Fruit fly (Drosophila melanogaster) whole organism, embryonic: ENCODE measurements around the gene Rbf.

ENCODE experiments used
- Atf3 ChIP-seq: fragments of 200-800 bp; sonication (Bioruptor generic); optimal IDR thresholded peaks from 3 replicates; lab custom pipeline; 2016; ENCODE audit warnings: missing biosample characterization, missing genetic modification characterization
- Blimp-1 ChIP-seq: fragments of 200-800 bp; sonication (Bioruptor generic); optimal IDR thresholded peaks from 3 replicates; lab custom pipeline; 2018; ENCODE audit warnings: missing biosample characterization, missing genetic modification characterization, mild to moderate bottlenecking, moderate library complexity, missing genetic modification reagents
- BtbVII ChIP-seq: fragments of 200-800 bp; sonication (Bioruptor generic); optimal IDR thresholded peaks from 3 replicates; lab custom pipeline; 2017; ENCODE audit warnings: missing biosample characterization, mild to moderate bottlenecking, missing genetic modification characterization
- CG10565 ChIP-seq: fragments of 200-800 bp; sonication (Bioruptor generic); optimal IDR thresholded peaks from 3 replicates; lab custom pipeline; 2016; ENCODE audit warnings: missing biosample characterization, mild to moderate bottlenecking, missing genetic modification characterization
- CG11723 ChIP-seq: fragments of 200-800 bp; sonication (Bioruptor generic); optimal IDR thresholded peaks from 2 replicates; lab custom pipeline; 2017; ENCODE audit warnings: missing biosample characterization, mild to moderate bottlenecking, missing genetic modification characterization
- CG12219 ChIP-seq: fragments of 200-800 bp; sonication (Bioruptor generic); optimal IDR thresholded peaks from 3 replicates; lab custom pipeline; 2018; ENCODE audit warnings: missing biosample characterization, mild to moderate bottlenecking, missing genetic modification characterization
- CG13123 ChIP-seq: fragments of 200-800 bp; sonication (Bioruptor generic); optimal IDR thresholded peaks from 2 replicates; lab custom pipeline; 2016; ENCODE audit warnings: missing biosample characterization, missing genetic modification characterization
- CG14441 ChIP-seq: fragments of 200-800 bp; sonication (Bioruptor generic); IDR thresholded peaks from 2 replicates; pipeline ENCODE4 v1.3.6; 2022; ENCODE audit warnings: missing biosample characterization, missing genetic modification characterization
- CG16779 ChIP-seq: fragments of 200-800 bp; sonication (Bioruptor generic); IDR thresholded peaks from 2 replicates; pipeline ENCODE4 v1.3.6; 2022; ENCODE audit warnings: missing biosample characterization, missing genetic modification characterization
- CG16813 ChIP-seq: fragments of 200-800 bp; sonication (Bioruptor generic); IDR thresholded peaks from 3 replicates; pipeline ENCODE4 v1.3.6; 2022; ENCODE audit warnings: missing biosample characterization, missing genetic modification characterization; ENCODE audit not compliant: partially characterized antibody
- CG17802 ChIP-seq: fragments of 200-800 bp; sonication (Bioruptor generic); optimal IDR thresholded peaks from 2 replicates; lab custom pipeline; 2018; ENCODE audit warnings: missing biosample characterization, mild to moderate bottlenecking, missing genetic modification characterization, moderate library complexity
- CG18262 ChIP-seq: fragments of 200-800 bp; optimal IDR thresholded peaks from 3 replicates; lab custom pipeline; 2019; ENCODE audit warnings: missing biosample characterization, mild to moderate bottlenecking, missing genetic modification characterization, moderate library complexity
- CG18764 ChIP-seq: fragments of 200-800 bp; sonication (Bioruptor generic); optimal IDR thresholded peaks from 3 replicates; lab custom pipeline; 2016; ENCODE audit warnings: missing biosample characterization, missing genetic modification characterization
- CG2202 ChIP-seq: fragments of 200-800 bp; sonication (Bioruptor generic); optimal IDR thresholded peaks from 2 replicates; lab custom pipeline; 2018; ENCODE audit warnings: missing biosample characterization, mild to moderate bottlenecking, missing genetic modification characterization
- CG3065 ChIP-seq: fragments of 200-800 bp; sonication (Bioruptor generic); optimal IDR thresholded peaks from 2 replicates; lab custom pipeline; 2016; ENCODE audit warnings: missing biosample characterization, missing genetic modification characterization
- CG31441 ChIP-seq: fragments of 200-800 bp; sonication (Bioruptor generic); IDR thresholded peaks from 2 replicates; pipeline ENCODE4 v1.3.6; 2022; ENCODE audit warnings: missing biosample characterization, missing genetic modification characterization
- CG4328 ChIP-seq: fragments of 200-800 bp; sonication (Bioruptor generic); optimal IDR thresholded peaks from 3 replicates; lab custom pipeline; 2017; ENCODE audit warnings: missing biosample characterization, missing genetic modification reagents, missing genetic modification characterization
- CG6854 ChIP-seq: fragments of 200-800 bp; sonication (Bioruptor generic); optimal IDR thresholded peaks from 3 replicates; lab custom pipeline; 2017; ENCODE audit warnings: missing biosample characterization, mild to moderate bottlenecking, missing genetic modification characterization
- CG7372 ChIP-seq: fragments of 200-800 bp; sonication (Bioruptor generic); IDR thresholded peaks from 2 replicates; pipeline ENCODE4 v1.3.6; 2022; ENCODE audit warnings: missing biosample characterization, missing genetic modification characterization
- CG7786 ChIP-seq: fragments of 200-800 bp; sonication (Bioruptor generic); optimal IDR thresholded peaks from 2 replicates; lab custom pipeline; 2016; ENCODE audit warnings: missing biosample characterization, missing genetic modification characterization
- CG7839 ChIP-seq: fragments of 200-800 bp; sonication (Bioruptor generic); optimal IDR thresholded peaks from 3 replicates; lab custom pipeline; 2018; ENCODE audit warnings: missing biosample characterization, mild to moderate bottlenecking, missing genetic modification characterization, moderate library complexity
- CG7928 ChIP-seq: fragments of 200-800 bp; sonication (Bioruptor generic); optimal IDR thresholded peaks from 2 replicates; lab custom pipeline; 2017; ENCODE audit warnings: missing biosample characterization, mild to moderate bottlenecking, missing genetic modification characterization
- Dip3 ChIP-seq: fragments of 200-800 bp; sonication (Bioruptor generic); optimal IDR thresholded peaks from 3 replicates; lab custom pipeline; 2016; ENCODE audit warnings: missing biosample characterization, missing genetic modification characterization
- Dp ChIP-seq: fragments of 200-800 bp; sonication (Bioruptor generic); optimal IDR thresholded peaks from 2 replicates; lab custom pipeline; 2018; ENCODE audit warnings: missing biosample characterization, mild to moderate bottlenecking, missing genetic modification characterization, moderate library complexity
- Drgx ChIP-seq: fragments of 200-800 bp; sonication (Bioruptor generic); IDR thresholded peaks from 2 replicates; pipeline ENCODE4 v1.3.6; 2022; ENCODE audit warnings: missing biosample characterization, missing genetic modification characterization
- E2f1 ChIP-seq: fragments of 200-800 bp; sonication (Bioruptor generic); IDR thresholded peaks from 2 replicates; pipeline ENCODE4 v1.3.6; 2022; ENCODE audit warnings: missing biosample characterization, missing genetic modification characterization
- ERR ChIP-seq: fragments of 200-800 bp; sonication (Bioruptor generic); optimal IDR thresholded peaks from 2 replicates; lab custom pipeline; 2016; ENCODE audit warnings: missing biosample characterization, missing genetic modification characterization
- Ets97D ChIP-seq: fragments of 200-800 bp; sonication (Bioruptor generic); optimal IDR thresholded peaks from 3 replicates; lab custom pipeline; 2016; ENCODE audit warnings: missing biosample characterization, missing genetic modification characterization
- HLH3B ChIP-seq: fragments of 200-800 bp; sonication (Bioruptor generic); IDR thresholded peaks from 2 replicates; pipeline ENCODE4 v1.3.6; 2022; ENCODE audit warnings: missing biosample characterization, missing genetic modification characterization
- NC2α ChIP-seq: fragments of 200-800 bp; sonication (Bioruptor generic); optimal IDR thresholded peaks from 2 replicates; lab custom pipeline; 2016; ENCODE audit warnings: missing biosample characterization, missing genetic modification characterization
- Nf-YB ChIP-seq: fragments of 200-800 bp; sonication (Bioruptor generic); optimal IDR thresholded peaks from 3 replicates; lab custom pipeline; 2019; ENCODE audit warnings: missing biosample characterization, mild to moderate bottlenecking, missing genetic modification characterization, moderate library complexity
- Opbp ChIP-seq: fragments of 200-800 bp; sonication (Bioruptor generic); IDR thresholded peaks from 3 replicates; pipeline ENCODE4 v1.3.6; 2022; ENCODE audit warnings: missing biosample characterization, missing genetic modification characterization; ENCODE audit not compliant: partially characterized antibody
- Rx ChIP-seq: fragments of 200-800 bp; sonication (Bioruptor generic); IDR thresholded peaks from 2 replicates; pipeline ENCODE4 v1.3.6; 2022; ENCODE audit warnings: missing biosample characterization, missing genetic modification characterization
- ase ChIP-seq: fragments of 200-800 bp; sonication (Bioruptor generic); IDR thresholded peaks from 3 replicates; pipeline ENCODE4 v1.3.6; 2022; ENCODE audit warnings: missing biosample characterization, missing genetic modification characterization
- cas ChIP-seq: fragments of 200-800 bp; sonication (Bioruptor generic); IDR thresholded peaks from 2 replicates; pipeline ENCODE4 v1.3.6; 2022; ENCODE audit warnings: missing biosample characterization, missing genetic modification characterization
- chif ChIP-seq, 2 experiments: fragments of 200-800 bp; sonication (Bioruptor generic); optimal IDR thresholded peaks; 3 replicates each; lab custom pipeline; 2016; ENCODE audit warnings: missing biosample characterization in 2 of 2, missing genetic modification characterization in 2 of 2
- crc ChIP-seq: fragments of 200-800 bp; sonication (Bioruptor generic); optimal IDR thresholded peaks from 2 replicates; lab custom pipeline; 2016; ENCODE audit warnings: missing biosample characterization, missing genetic modification characterization
- dan ChIP-seq: fragments of 200-800 bp; sonication (Bioruptor generic); IDR thresholded peaks from 2 replicates; pipeline ENCODE4 v1.3.6; 2022; ENCODE audit warnings: missing biosample characterization, missing genetic modification characterization
- danr ChIP-seq: fragments of 200-800 bp; sonication (Bioruptor generic); IDR thresholded peaks from 2 replicates; pipeline ENCODE4 v1.3.6; 2022; ENCODE audit warnings: missing biosample characterization, missing genetic modification characterization
- gcm ChIP-seq: fragments of 200-800 bp; sonication (Bioruptor generic); optimal IDR thresholded peaks from 2 replicates; lab custom pipeline; 2019; ENCODE audit warnings: missing biosample characterization, mild to moderate bottlenecking, missing genetic modification characterization, moderate library complexity
- grau ChIP-seq: fragments of 200-800 bp; optimal IDR thresholded peaks from 3 replicates; lab custom pipeline; 2019; ENCODE audit warnings: missing biosample characterization, mild to moderate bottlenecking, missing genetic modification characterization, moderate library complexity
- ken ChIP-seq: fragments of 200-800 bp; sonication (Bioruptor generic); IDR thresholded peaks from 3 replicates; pipeline ENCODE4 v1.3.6; 2022; ENCODE audit warnings: missing biosample characterization, missing genetic modification characterization
- luna ChIP-seq: fragments of 200-800 bp; sonication (Bioruptor generic); optimal IDR thresholded peaks from 2 replicates; lab custom pipeline; 2016; ENCODE audit warnings: missing biosample characterization, missing genetic modification characterization
- nerfin-2 ChIP-seq: fragments of 200-800 bp; sonication (Bioruptor generic); IDR thresholded peaks from 2 replicates; pipeline ENCODE4 v1.3.6; 2022; ENCODE audit warnings: missing biosample characterization, missing genetic modification characterization; ENCODE audit not compliant: partially characterized antibody
- otp ChIP-seq: fragments of 200-800 bp; sonication (Bioruptor generic); IDR thresholded peaks from 3 replicates; pipeline ENCODE4, ENCODE4 v1.3.6; 2022; ENCODE audit warnings: missing biosample characterization, missing genetic modification characterization
- pho ChIP-seq: fragments of 200-800 bp; sonication (Bioruptor generic); optimal IDR thresholded peaks from 2 replicates; lab custom pipeline; 2016; ENCODE audit warnings: missing biosample characterization, missing genetic modification characterization
- rib ChIP-seq: fragments of 200-800 bp; sonication (Bioruptor generic); IDR thresholded peaks from 2 replicates; pipeline ENCODE4 v1.3.6; 2022; ENCODE audit warnings: missing biosample characterization, missing genetic modification characterization
- sisA ChIP-seq: fragments of 200-800 bp; sonication (Bioruptor generic); IDR thresholded peaks from 2 replicates; pipeline ENCODE4 v1.3.6; 2022; ENCODE audit warnings: missing biosample characterization, missing genetic modification characterization
- tna ChIP-seq: fragments of 200-800 bp; sonication (Bioruptor generic); IDR thresholded peaks from 2 replicates; pipeline ENCODE4 v1.3.6; 2022; ENCODE audit warnings: missing biosample characterization, missing genetic modification characterization; ENCODE audit not compliant: partially characterized antibody
- tup ChIP-seq: fragments of 200-800 bp; sonication (Bioruptor generic); optimal IDR thresholded peaks from 2 replicates; lab custom pipeline; 2016; ENCODE audit warnings: missing biosample characterization, mild to moderate bottlenecking, missing genetic modification characterization, moderate library complexity
- unpg ChIP-seq: fragments of 200-800 bp; sonication (Bioruptor generic); optimal IDR thresholded peaks from 3 replicates; lab custom pipeline; 2018; ENCODE audit warnings: missing biosample characterization, mild to moderate bottlenecking, missing genetic modification characterization, moderate library complexity

The Rbf gene

dm6 chrX:765039-765508 is 36.2 kb downstream of the Rbf start, which contains the start of gene RpL22 (continued):
- TF ChIP-seq BtbVII (GFP tag; lab: Kevin White, UChicago) (peak; percentile 91), tna (GFP tag; lab: Robert Waterston, UW) (no peak), Dip3 (GFP tag; lab: Kevin White, UChicago) (peak; percentile 87), NC2α (GFP tag; lab: Kevin White, UChicago) (peak; percentile 86), CG12219 (GFP tag; lab: Kevin White, UChicago) (peak; percentile 83), tup (GFP tag; lab: Kevin White, UChicago) (peak; percentile 75), nerfin-2 (GFP tag; lab: Robert Waterston, UW) (no peak), sisA (GFP tag; lab: Robert Waterston, UW) (peak; percentile 44; the same call in 1 of the 2 replicates), CG16779 (GFP tag; lab: Robert Waterston, UW) (peak; percentile 70), CG6854 (GFP tag; lab: Kevin White, UChicago) (peak; percentile 86), Opbp (GFP tag; lab: Robert Waterston, UW) (peak; percentile 70; the same call in 1 of the 3 replicates), CG13123 (GFP tag; lab: Kevin White, UChicago) (peak; percentile 79), CG18764 (peak; percentile 87), E2f1 (GFP tag; lab: Robert Waterston, UW) (peak; percentile 76), CG2202 (tag; lab: Kevin White, UChicago) (peak; percentile 76), pho (GFP tag; lab: Kevin White, UChicago) (peak; percentile 90), CG7786 (peak; percentile 78), Nf-YB (GFP tag; lab: Kevin White, UChicago) (peak; percentile 71), Drgx (GFP tag; lab: Robert Waterston, UW) (peak; percentile 63), CG31441 (GFP tag; lab: Robert Waterston, UW) (peak; percentile 80), grau (tag; lab: Kevin White, UChicago) (peak; percentile 79), CG11723 (GFP tag; lab: Kevin White, UChicago) (peak; percentile 80), dan (GFP tag; lab: Robert Waterston, UW) (no peak), ase (GFP tag; lab: Robert Waterston, UW) (peak; percentile 83), CG10565 (GFP tag; lab: Kevin White, UChicago) (peak; percentile 52), CG4328 (GFP tag; lab: Kevin White, UChicago) (peak; percentile 85), Blimp-1 (GFP tag; lab: Kevin White, UChicago) (peak; percentile 70), CG17802 (tag; lab: Kevin White, UChicago) (peak; percentile 73), otp (GFP tag; lab: Robert Waterston, UW) (peak; percentile 90), CG14441 (GFP tag; lab: Robert Waterston, UW) (peak; percentile 75), Atf3 (GFP tag; lab: Kevin White, UChicago) (peak; percentile 71), unpg (peak; percentile 79), Rx (GFP tag; lab: Robert Waterston, UW) (peak; percentile 87), Ets97D (GFP tag; lab: Kevin White, UChicago) (peak; percentile 100), ERR (GFP tag; lab: Kevin White, UChicago) (peak; percentile 74), ken (peak; percentile 88), chif (GFP tag; optimal IDR thresholded peaks at IDR 0.05; lab: Kevin White, UChicago) (peak; percentile 85 to 91), CG18262 (peak; percentile 65), CG7839 (tag; lab: Kevin White, UChicago) (peak; percentile 79), Dp (GFP tag; lab: Kevin White, UChicago) (peak; percentile 59), CG7372 (peak; percentile 71), CG7928 (peak; percentile 87), crc (peak; percentile 84), luna (GFP tag; lab: Kevin White, UChicago) (peak; percentile 85), rib (peak; percentile 85), cas (GFP tag; lab: Robert Waterston, UW) (peak; percentile 80), danr (peak; percentile 60; the same call in 1 of the 2 replicates), CG3065 (GFP tag; lab: Kevin White, UChicago) (peak; percentile 79), gcm (GFP tag; lab: Kevin White, UChicago) (peak; percentile 68), CG16813 (GFP tag; lab: Robert Waterston, UW) (0 out of 3 replicates have a peak, but pooled peaks have one; percentile 20), HLH3B (GFP tag; lab: Robert Waterston, UW) (peak; percentile 75)
